Worm (Caenorhabditis elegans): ENCODE data around the gene mbf-1.

DNA sequence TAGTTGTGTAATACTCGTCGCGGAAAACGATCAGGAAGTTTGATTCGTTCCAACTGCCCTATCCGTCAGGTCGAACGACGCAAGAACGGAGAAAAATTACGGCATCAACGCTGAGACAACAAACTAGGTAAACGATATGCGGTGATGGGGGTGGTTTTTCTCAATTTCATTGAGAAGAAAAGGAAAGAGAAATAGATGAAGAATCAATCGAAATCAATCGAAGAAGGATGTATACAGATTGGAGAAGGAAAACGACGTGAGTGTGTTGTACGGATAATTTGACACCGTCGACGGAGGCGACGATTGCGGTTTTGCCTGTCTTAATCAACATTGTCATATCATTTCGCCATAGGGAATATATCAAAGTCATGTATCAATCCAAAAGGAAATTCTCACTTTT, 13.7 kb upstream of the mbf-1 start:
- TF ChIP-seq D2030.7 (GFP tag; IDR thresholded peaks at IDR 0.05) (no peak), ama-1 (optimal IDR thresholded peaks at IDR 0.05) (no peak), ama-1 (GFP tag; optimal IDR thresholded peaks at IDR 0.05) (no peak), fkh-3 (tag; optimal IDR thresholded peaks at IDR 0.05) (no peak), aptf-3 (GFP tag; IDR thresholded peaks at IDR 0.05) (no peak), ztf-6 (GFP tag; IDR thresholded peaks at IDR 0.05) (no peak), snpc-4 (GFP tag; optimal IDR thresholded peaks at IDR 0.05) (no peak), snpc-4 (tag; optimal IDR thresholded peaks at IDR 0.05) (no peak), unc-62 (GFP tag; optimal IDR thresholded peaks at IDR 0.05) (no peak), C17E4.6 (GFP tag; IDR thresholded peaks at IDR 0.05) (no peak), mel-28 (tag; optimal IDR thresholded peaks at IDR 0.05; ENCODE audit: borderline replicate concordance) (no peak)
